In genomic region chrII:10860840-10861239, ce11 we compare ENCODE assay signal across 6 worm cellular contexts.
TF ChIP-seq lines count a peak whose summit lies in the region.

Gene M106.3, minus strand, starts transcription at chrII:10860909.

TF ChIP-seq in whole organism, L1 larva, 84 proteins besides CTCF, POLR2A, EP300 and RAD21:
- TF ChIP-seq elt-2 (tag; optimal IDR thresholded peaks at IDR 0.05; lab: Kevin White, UChicago) (peak; percentile 37), nhr-19 (GFP tag; conservative IDR thresholded peaks at IDR 0.05; lab: Robert Waterston, UW) (no peak), elt-3 (tag; optimal IDR thresholded peaks at IDR 0.05; lab: Kevin White, UChicago) (peak in 1 of 6 experiments; percentile 53), ceh-88 (GFP tag; IDR thresholded peaks at IDR 0.05; lab: Robert Waterston, UW) (no peak), lin-14 (GFP tag; optimal IDR thresholded peaks at IDR 0.05; lab: Kevin White, UChicago) (no peak), sup-37 (GFP tag; optimal IDR thresholded peaks at IDR 0.05; lab: Kevin White, UChicago) (no peak), nhr-20 (tag; optimal IDR thresholded peaks at IDR 0.05; lab: Kevin White, UChicago) (peak; percentile 30), ceh-63 (GFP tag; optimal IDR thresholded peaks at IDR 0.05; lab: Kevin White, UChicago) (no peak), nhr-71 (tag; optimal IDR thresholded peaks at IDR 0.05; lab: Kevin White, UChicago) (peak; percentile 18), lin-35 (GFP tag; optimal IDR thresholded peaks at IDR 0.05; lab: Kevin White, UChicago) (peak in 1 of 2 experiments; percentile 47)

TF ChIP-seq in whole organism, L2 larva, 48 proteins besides CTCF, POLR2A, EP300 and RAD21:
- TF ChIP-seq nhr-23 (tag; optimal IDR thresholded peaks at IDR 0.05; lab: Kevin White, UChicago) (no peak), sem-4 (tag; optimal IDR thresholded peaks at IDR 0.05; lab: Kevin White, UChicago) (no peak), nhr-77 (tag; optimal IDR thresholded peaks at IDR 0.05; lab: Kevin White, UChicago) (no peak), crh-2 (tag; optimal IDR thresholded peaks at IDR 0.05; lab: Kevin White, UChicago) (peak; percentile 52), gmeb-1 (tag; optimal IDR thresholded peaks at IDR 0.05; lab: Kevin White, UChicago) (peak; percentile 21), sma-9 (GFP tag; optimal IDR thresholded peaks at IDR 0.05; lab: Kevin White, UChicago) (peak; percentile 39), sma-9 (tag; optimal IDR thresholded peaks at IDR 0.05; lab: Kevin White, UChicago) (no peak), fos-1 (tag; optimal IDR thresholded peaks at IDR 0.05; lab: Kevin White, UChicago) (peak; percentile 62), Y55F3AM.14 (GFP tag; optimal IDR thresholded peaks at IDR 0.05; lab: Kevin White, UChicago) (no peak)

TF ChIP-seq in whole organism, L3 larva, 47 proteins besides CTCF, POLR2A, EP300 and RAD21:
- no peak for TF ChIP-seq lsy-12 (tag; optimal IDR thresholded peaks at IDR 0.05; lab: Kevin White, UChicago)
- peak; percentile 74 for TF ChIP-seq elt-2 (tag; optimal IDR thresholded peaks at IDR 0.05; lab: Kevin White, UChicago)
- TF ChIP-seq aly-2 (tag; optimal IDR thresholded peaks at IDR 0.05; lab: Kevin White, UChicago) = no peak
- peak; percentile 9 for TF ChIP-seq pha-4 (tag; optimal IDR thresholded peaks at IDR 0.05; lab: Kevin White, UChicago)
- TF ChIP-seq skn-1 (tag; optimal IDR thresholded peaks at IDR 0.05; lab: Kevin White, UChicago) = no peak
- TF ChIP-seq nhr-67 (tag; optimal IDR thresholded peaks at IDR 0.05; lab: Kevin White, UChicago) = no peak
- TF ChIP-seq nhr-76 (tag; optimal IDR thresholded peaks at IDR 0.05; lab: Kevin White, UChicago) = no peak
- TF ChIP-seq jun-1 (tag; optimal IDR thresholded peaks at IDR 0.05; lab: Kevin White, UChicago) = peak; percentile 13
- TF ChIP-seq ztf-11 (tag; optimal IDR thresholded peaks at IDR 0.05; lab: Kevin White, UChicago) = no peak
- TF ChIP-seq nhr-12 (tag; optimal IDR thresholded peaks at IDR 0.05; lab: Kevin White, UChicago) = no peak
- TF ChIP-seq ZK546.5 (tag; optimal IDR thresholded peaks at IDR 0.05; lab: Kevin White, UChicago) = no peak
- TF ChIP-seq pqm-1 (tag; optimal IDR thresholded peaks at IDR 0.05; lab: Kevin White, UChicago) = peak; percentile 51

TF ChIP-seq in whole organism, L4 larva, 104 proteins besides CTCF, POLR2A, EP300 and RAD21:
- TF ChIP-seq hlh-11 (tag; optimal IDR thresholded peaks at IDR 0.05; lab: Kevin White, UChicago) (peak; percentile 55), nhr-77 (tag; optimal IDR thresholded peaks at IDR 0.05; lab: Kevin White, UChicago) (peak; percentile 34), mdl-1 (tag; optimal IDR thresholded peaks at IDR 0.05; lab: Kevin White, UChicago) (peak in 1 of 2 experiments; percentile 39), madf-5 (GFP tag; IDR thresholded peaks at IDR 0.05; lab: Robert Waterston, UW) (no peak), hmg-1.1 (GFP tag; IDR thresholded peaks at IDR 0.05; lab: Robert Waterston, UW) (no peak), mxl-3 (GFP tag; optimal IDR thresholded peaks at IDR 0.05; lab: Kevin White, UChicago) (peak; percentile 65), dmd-6 (GFP tag; IDR thresholded peaks at IDR 0.05; lab: Robert Waterston, UW) (peak; percentile 74), tra-1 (GFP tag; IDR thresholded peaks at IDR 0.05; lab: Robert Waterston, UW) (0 out of 2 replicates have a peak, but pooled peaks have one; percentile 25), dve-1 (tag; optimal IDR thresholded peaks at IDR 0.05; lab: Kevin White, UChicago; ENCODE audit: insufficient read depth) (peak; percentile 7), fos-1 (tag; optimal IDR thresholded peaks at IDR 0.05; lab: Kevin White, UChicago) (no peak), nhr-41 (GFP tag; IDR thresholded peaks at IDR 0.05; lab: Robert Waterston, UW) (no peak), daf-16 (GFP tag; optimal IDR thresholded peaks at IDR 0.05; lab: Kevin White, UChicago) (no peak), daf-16 (tag; optimal IDR thresholded peaks at IDR 0.05; lab: Kevin White, UChicago) (peak; percentile 43), hlh-30 (tag; optimal IDR thresholded peaks at IDR 0.05; lab: Kevin White, UChicago; ENCODE audit: insufficient read depth) (peak; percentile 33), nhr-28 (tag; optimal IDR thresholded peaks at IDR 0.05; lab: Kevin White, UChicago) (peak; percentile 85), pqm-1 (tag; optimal IDR thresholded peaks at IDR 0.05; lab: Kevin White, UChicago) (peak; percentile 87)

TF ChIP-seq in whole organism, late embryonic, 69 proteins besides CTCF, POLR2A, EP300 and RAD21:
- TF ChIP-seq T23F11.4 (GFP tag; optimal IDR thresholded peaks at IDR 0.05; lab: Kevin White, UChicago) (no peak), elt-2 (tag; optimal IDR thresholded peaks at IDR 0.05; lab: Kevin White, UChicago) (peak; percentile 15)

TF ChIP-seq in whole organism, young adult, 124 proteins besides CTCF, POLR2A, EP300 and RAD21:
- peak; percentile 61; the same call in 1 of the 2 replicates for TF ChIP-seq dox-1 (GFP tag; IDR thresholded peaks at IDR 0.05; lab: Robert Waterston, UW)
- TF ChIP-seq rpc-1 (optimal IDR thresholded peaks at IDR 0.05; lab: Kevin White, UChicago) = no peak
- no peak for TF ChIP-seq rpc-1 (tag; optimal IDR thresholded peaks at IDR 0.05; lab: Kevin White, UChicago)
- TF ChIP-seq nhr-80 (tag; optimal IDR thresholded peaks at IDR 0.05; lab: Kevin White, UChicago) = peak; percentile 94
- TF ChIP-seq athp-1 (tag; optimal IDR thresholded peaks at IDR 0.05; lab: Kevin White, UChicago) = no peak
- TF ChIP-seq cebp-1 (GFP tag; IDR thresholded peaks at IDR 0.05; lab: Robert Waterston, UW) = no peak
- peak; percentile 41 for TF ChIP-seq cebp-1 (tag; optimal IDR thresholded peaks at IDR 0.05; lab: Kevin White, UChicago)
- peak; percentile 11 for TF ChIP-seq atf-7 (tag; optimal IDR thresholded peaks at IDR 0.05; lab: Kevin White, UChicago)
- peak; percentile 7 for TF ChIP-seq attf-5 (GFP tag; optimal IDR thresholded peaks at IDR 0.05; lab: Kevin White, UChicago)
